Worm (Caenorhabditis elegans): ENCODE results near the gene srw-145.
A peak's percentile ranks its signal among the peaks of the same experiment; 100 is the strongest.

Gene srw-145

DNA sequence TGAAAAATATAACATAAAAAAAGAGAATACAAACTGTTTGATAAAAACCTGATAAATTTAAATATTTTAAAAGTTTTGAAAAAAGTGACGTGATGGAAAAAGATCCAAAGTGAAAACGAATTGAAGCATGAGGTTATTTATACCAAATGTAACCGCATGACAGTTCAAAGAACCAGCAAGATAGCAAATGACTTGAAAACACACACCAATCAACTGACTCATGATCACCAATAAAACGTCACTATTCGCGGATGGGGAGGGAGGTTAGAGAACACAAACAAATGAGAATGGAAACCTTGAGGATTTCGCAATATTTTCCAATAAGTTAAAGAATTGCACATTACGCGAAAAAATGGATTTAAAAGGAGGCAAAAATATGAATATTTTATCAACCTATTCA is 27.6 kb upstream of the srw-145 start, which contains the start of gene C06B3.7 (continued):
- TF ChIP-seq madf-10 (tag; optimal IDR thresholded peaks at IDR 0.05), result peak; percentile 72
- no peak for TF ChIP-seq F22D6.2 (tag; optimal IDR thresholded peaks at IDR 0.05)
- no peak for TF ChIP-seq dpl-1 (GFP tag; optimal IDR thresholded peaks at IDR 0.05)
- TF ChIP-seq F23B12.7 (tag; optimal IDR thresholded peaks at IDR 0.05; ENCODE audit: insufficient read depth), result peak; percentile 14
- no peak for TF ChIP-seq sptf-2 (GFP tag; optimal IDR thresholded peaks at IDR 0.05)
- TF ChIP-seq aptf-2 (GFP tag; conservative IDR thresholded peaks at IDR 0.05), result no peak
- TF ChIP-seq ekl-4 (GFP tag; IDR thresholded peaks at IDR 0.05), result no peak
- peak; percentile 62 for TF ChIP-seq unc-62 (GFP tag; optimal IDR thresholded peaks at IDR 0.05)
- no peak for TF ChIP-seq ztf-25 (GFP tag; IDR thresholded peaks at IDR 0.05)
- TF ChIP-seq egl-18 (GFP tag; IDR thresholded peaks at IDR 0.05), result no peak
- TF ChIP-seq mel-28 (tag; optimal IDR thresholded peaks at IDR 0.05; ENCODE audit: borderline replicate concordance), result no peak
- TF ChIP-seq snpc-3.4 (tag; optimal IDR thresholded peaks at IDR 0.05), result no peak
- peak; percentile 81 for TF ChIP-seq let-526 (GFP tag; IDR thresholded peaks at IDR 0.05)
- TF ChIP-seq pha-4 (tag; optimal IDR thresholded peaks at IDR 0.05), result peak; percentile 91
- TF ChIP-seq bed-2 (GFP tag; IDR thresholded peaks at IDR 0.05), result no peak
- TF ChIP-seq ceh-100 (GFP tag; IDR thresholded peaks at IDR 0.05), result no peak
- TF ChIP-seq nhr-27 (tag; optimal IDR thresholded peaks at IDR 0.05), result no peak
- no peak for TF ChIP-seq ets-4 (GFP tag; optimal IDR thresholded peaks at IDR 0.05)
- TF ChIP-seq zim-3 (tag; optimal IDR thresholded peaks at IDR 0.05), result no peak
- TF ChIP-seq mcd-1 (GFP tag; IDR thresholded peaks at IDR 0.05), result 0 out of 2 replicates have a peak, but pooled peaks have one; percentile 27
- TF ChIP-seq Y67H2A.10 (GFP tag; conservative IDR thresholded peaks at IDR 0.05), result no peak
- no peak for TF ChIP-seq akir-1 (GFP tag; optimal IDR thresholded peaks at IDR 0.05)
- TF ChIP-seq Y95B8A.8 (GFP tag; IDR thresholded peaks at IDR 0.05), result no peak
- no peak for TF ChIP-seq madf-8 (GFP tag; conservative IDR thresholded peaks at IDR 0.05)
- TF ChIP-seq nhr-80 (tag; optimal IDR thresholded peaks at IDR 0.05), result peak; percentile 83
- TF ChIP-seq sdz-38 (tag; optimal IDR thresholded peaks at IDR 0.05), result no peak
- no peak for TF ChIP-seq rpc-1 (optimal IDR thresholded peaks at IDR 0.05)
- no peak for TF ChIP-seq rpc-1 (tag; optimal IDR thresholded peaks at IDR 0.05)
- no peak for TF ChIP-seq mes-4 (tag; optimal IDR thresholded peaks at IDR 0.05)
- no peak for TF ChIP-seq F55B11.4 (tag; optimal IDR thresholded peaks at IDR 0.05; ENCODE audit: borderline replicate concordance, insufficient read depth)
- TF ChIP-seq tbx-9 (tag; optimal IDR thresholded peaks at IDR 0.05; ENCODE audit: borderline replicate concordance), result no peak
- TF ChIP-seq T26A5.8 (tag; optimal IDR thresholded peaks at IDR 0.05), result no peak
- TF ChIP-seq xnd-1 (tag; optimal IDR thresholded peaks at IDR 0.05), result no peak
- no peak for TF ChIP-seq ztf-26 (tag; optimal IDR thresholded peaks at IDR 0.05)
- no peak for TF ChIP-seq bed-1 (GFP tag; IDR thresholded peaks at IDR 0.05)
- TF ChIP-seq nhr-90 (tag; optimal IDR thresholded peaks at IDR 0.05), result no peak
- TF ChIP-seq ztf-28 (GFP tag; IDR thresholded peaks at IDR 0.05), result no peak
- peak; percentile 45; the same call in 1 of the 2 replicates for TF ChIP-seq K11D2.4 (GFP tag; IDR thresholded peaks at IDR 0.05)
- no peak for TF ChIP-seq C06A6.2 (GFP tag; conservative IDR thresholded peaks at IDR 0.05)
- TF ChIP-seq lin-35 (GFP tag; optimal IDR thresholded peaks at IDR 0.05), result no peak
- TF ChIP-seq ceh-91 (GFP tag; IDR thresholded peaks at IDR 0.05), result no peak
- TF ChIP-seq Y79H2A.3 (GFP tag; conservative IDR thresholded peaks at IDR 0.05), result no peak
- TF ChIP-seq attf-5 (GFP tag; optimal IDR thresholded peaks at IDR 0.05), result peak; percentile 72
- TF ChIP-seq C17E4.6 (GFP tag; IDR thresholded peaks at IDR 0.05), result no peak
- TF ChIP-seq ztf-18 (tag; optimal IDR thresholded peaks at IDR 0.05), result no peak
- TF ChIP-seq lir-1 (GFP tag; conservative IDR thresholded peaks at IDR 0.05), result peak; percentile 34; the same call in 1 of the 2 replicates
- no peak for TF ChIP-seq F37B4.10 (GFP tag; IDR thresholded peaks at IDR 0.05)
- peak; percentile 17 for TF ChIP-seq ZK185.1 (tag; optimal IDR thresholded peaks at IDR 0.05; ENCODE audit: poor library complexity, severe bottlenecking)
- TF ChIP-seq egl-44 (GFP tag; IDR thresholded peaks at IDR 0.05), result peak; percentile 37; the same call in 1 of the 2 replicates
- no peak for TF ChIP-seq attf-3 (GFP tag; conservative IDR thresholded peaks at IDR 0.05)
